Worm (Caenorhabditis elegans): ENCODE data around the gene F28A12.3.

F28A12.3 gene

DNA sequence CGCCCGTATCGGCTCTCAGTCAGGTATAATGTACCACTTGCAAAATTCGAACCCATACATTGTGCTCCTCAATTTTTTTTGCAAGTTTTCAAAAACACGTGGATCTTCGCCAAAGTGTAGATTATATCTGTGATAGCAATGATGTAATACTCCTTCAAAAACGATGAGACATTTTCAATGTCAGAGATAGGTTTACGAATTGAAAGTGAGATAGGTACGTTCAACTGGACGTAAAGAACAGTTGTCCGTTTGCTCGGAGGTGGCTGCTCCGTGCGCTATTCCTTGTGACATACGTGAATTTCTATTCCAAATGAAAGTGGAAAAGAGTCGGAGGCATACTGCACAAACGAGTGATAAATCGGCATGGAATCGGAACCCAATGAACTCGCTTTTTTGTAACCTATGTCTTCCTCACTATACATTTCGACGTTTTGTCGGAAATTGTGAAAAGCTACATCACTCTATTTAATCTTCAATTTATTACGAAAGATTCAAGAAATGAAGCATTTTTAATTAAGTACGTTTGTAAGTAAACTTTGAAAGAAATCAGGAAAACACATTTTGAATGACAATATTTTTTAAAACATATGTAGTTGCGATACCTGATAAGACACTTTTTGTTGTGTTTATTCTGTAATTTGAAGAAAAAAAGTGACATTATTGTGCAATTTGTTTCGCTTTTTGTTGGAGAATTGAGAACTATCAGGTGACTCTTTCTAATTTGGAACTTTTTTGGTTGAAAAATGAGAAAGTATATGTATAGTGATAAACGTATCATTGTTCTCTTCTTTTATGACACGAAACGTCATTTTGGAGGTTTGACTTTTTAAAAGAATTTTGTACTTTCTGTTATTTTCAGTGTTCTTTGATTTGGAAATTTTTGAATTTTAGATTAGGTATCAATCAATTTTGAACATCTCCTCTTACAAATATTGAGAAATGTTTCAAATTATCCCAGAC lies 13.6 kb upstream of the F28A12.3 start (continued):
- TF ChIP-seq F49E8.2 (tag; optimal IDR thresholded peaks at IDR 0.05; ENCODE audit: borderline replicate concordance): no peak
- TF ChIP-seq nhr-237 (tag; optimal IDR thresholded peaks at IDR 0.05): no peak
- TF ChIP-seq ceh-62 (tag; optimal IDR thresholded peaks at IDR 0.05): no peak
- peak in 1 of 2 experiments; percentile 22 for TF ChIP-seq mdl-1 (tag; optimal IDR thresholded peaks at IDR 0.05)
- no peak for TF ChIP-seq set-16 (GFP tag; IDR thresholded peaks at IDR 0.05)
- peak; percentile 89 for TF ChIP-seq nhr-77 (tag; optimal IDR thresholded peaks at IDR 0.05)
- TF ChIP-seq dmd-8 (GFP tag; IDR thresholded peaks at IDR 0.05): no peak
- TF ChIP-seq egl-43 (GFP tag; IDR thresholded peaks at IDR 0.05): no peak
- TF ChIP-seq cey-2 (tag; optimal IDR thresholded peaks at IDR 0.05; ENCODE audit: borderline replicate concordance, insufficient read depth): peak; percentile 46
- peak in 1 of 2 experiments; percentile 11 for TF ChIP-seq lsy-2 (tag; optimal IDR thresholded peaks at IDR 0.05)
- TF ChIP-seq mep-1 (tag; optimal IDR thresholded peaks at IDR 0.05): peak; percentile 39
- TF ChIP-seq lin-13 (GFP tag; optimal IDR thresholded peaks at IDR 0.05): no peak
- TF ChIP-seq nhr-48 (tag; optimal IDR thresholded peaks at IDR 0.05): peak; percentile 1
- TF ChIP-seq ZK337.2 (GFP tag; IDR thresholded peaks at IDR 0.05): no peak
- peak; percentile 55 for TF ChIP-seq mxl-3 (GFP tag; optimal IDR thresholded peaks at IDR 0.05)
- 0 out of 2 replicates have a peak, but pooled peaks have one; percentile 45 for TF ChIP-seq php-3 (GFP tag; IDR thresholded peaks at IDR 0.05)
- no peak for TF ChIP-seq ctbp-1 (GFP tag; IDR thresholded peaks at IDR 0.05)
- no peak for TF ChIP-seq pha-4 (GFP tag; IDR thresholded peaks at IDR 0.05)
- no peak for TF ChIP-seq pha-4 (tag; optimal IDR thresholded peaks at IDR 0.05)
- no peak for TF ChIP-seq D1046.2 (GFP tag; IDR thresholded peaks at IDR 0.05)
- no peak for TF ChIP-seq zag-1 (tag; optimal IDR thresholded peaks at IDR 0.05)
- no peak for TF ChIP-seq hmg-1.1 (GFP tag; IDR thresholded peaks at IDR 0.05)
- peak; percentile 67 for TF ChIP-seq fos-1 (tag; optimal IDR thresholded peaks at IDR 0.05)

DNA sequence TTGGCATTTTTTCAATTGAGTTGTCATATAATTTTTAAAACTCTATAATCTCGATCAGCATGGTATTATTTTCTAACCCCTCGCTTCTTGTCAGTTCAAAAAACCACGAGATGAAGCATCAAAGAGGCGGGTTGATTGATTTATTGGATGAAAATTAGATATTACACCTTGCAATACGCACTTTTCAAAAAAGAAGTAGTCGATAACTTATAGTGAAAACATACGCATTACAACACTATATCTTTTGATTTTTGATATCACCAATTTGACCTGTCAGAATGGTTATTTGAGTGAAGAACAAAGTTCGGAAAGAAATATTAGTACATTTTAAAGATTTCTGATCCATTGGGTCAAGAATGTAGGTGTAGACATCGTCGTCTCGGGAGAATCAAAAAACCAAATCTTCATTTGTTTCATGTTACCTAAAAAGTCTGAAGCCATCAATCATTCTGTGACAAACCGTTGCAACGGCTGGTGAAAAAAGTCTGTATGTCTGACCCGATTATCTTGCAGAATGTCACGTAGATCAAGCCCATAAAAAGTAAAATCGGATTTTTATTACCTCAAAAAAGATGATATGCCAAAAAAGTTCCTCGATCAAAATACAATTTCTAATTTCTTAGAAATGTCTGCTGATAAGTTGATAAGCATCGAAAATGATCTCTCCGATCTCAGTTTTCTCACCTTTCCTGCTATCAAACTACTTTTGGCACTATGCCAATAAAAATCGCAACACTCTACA lies 12.1 kb upstream of the F28A12.3 start:
- TF ChIP-seq Y75B8A.6 (GFP tag; IDR thresholded peaks at IDR 0.05) (no peak), F37D6.2 (tag; optimal IDR thresholded peaks at IDR 0.05) (no peak), hlh-30 (tag; optimal IDR thresholded peaks at IDR 0.05; ENCODE audit: insufficient read depth) (peak; percentile 10), ceh-62 (tag; optimal IDR thresholded peaks at IDR 0.05) (no peak), tra-1 (GFP tag; IDR thresholded peaks at IDR 0.05) (peak; percentile 89; the same call in 1 of the 2 replicates), dmd-8 (GFP tag; IDR thresholded peaks at IDR 0.05) (no peak), daf-12 (tag; optimal IDR thresholded peaks at IDR 0.05) (no peak), lin-38 (GFP tag; IDR thresholded peaks at IDR 0.05) (no peak), php-3 (GFP tag; IDR thresholded peaks at IDR 0.05) (peak; percentile 88), aly-2 (tag; optimal IDR thresholded peaks at IDR 0.05) (no peak), arid-1 (GFP tag; conservative IDR thresholded peaks at IDR 0.05) (no peak), nhr-11 (tag; optimal IDR thresholded peaks at IDR 0.05) (no peak), zfp-3 (GFP tag; conservative IDR thresholded peaks at IDR 0.05) (no peak), fkh-10 (GFP tag; optimal IDR thresholded peaks at IDR 0.05) (no peak), rbr-2 (tag; optimal IDR thresholded peaks at IDR 0.05) (no peak), cey-2 (tag; optimal IDR thresholded peaks at IDR 0.05; ENCODE audit: borderline replicate concordance, insufficient read depth) (no peak), jun-1 (tag; optimal IDR thresholded peaks at IDR 0.05) (no peak), nhr-48 (tag; optimal IDR thresholded peaks at IDR 0.05) (peak; percentile 67), daf-16 (GFP tag; optimal IDR thresholded peaks at IDR 0.05) (no peak), daf-16 (tag; optimal IDR thresholded peaks at IDR 0.05) (no peak), lin-1 (GFP tag; IDR thresholded peaks at IDR 0.05) (no peak), nhr-42 (GFP tag; IDR thresholded peaks at IDR 0.05) (no peak), egl-43 (GFP tag; IDR thresholded peaks at IDR 0.05) (no peak), Y48G9A.11 (GFP tag; IDR thresholded peaks at IDR 0.05) (no peak), mdl-1 (tag; optimal IDR thresholded peaks at IDR 0.05) (no peak), nhr-102 (tag; optimal IDR thresholded peaks at IDR 0.05) (no peak), F49E8.2 (tag; optimal IDR thresholded peaks at IDR 0.05; ENCODE audit: borderline replicate concordance) (no peak), ces-1 (GFP tag; optimal IDR thresholded peaks at IDR 0.05) (no peak), unc-130 (GFP tag; optimal IDR thresholded peaks at IDR 0.05) (no peak), saeg-2 (GFP tag; IDR thresholded peaks at IDR 0.05) (no peak), snpc-1.2 (GFP tag; IDR thresholded peaks at IDR 0.05) (no peak)
